Worm (Caenorhabditis elegans): ENCODE data around the gene R08E3.3.

DNA sequence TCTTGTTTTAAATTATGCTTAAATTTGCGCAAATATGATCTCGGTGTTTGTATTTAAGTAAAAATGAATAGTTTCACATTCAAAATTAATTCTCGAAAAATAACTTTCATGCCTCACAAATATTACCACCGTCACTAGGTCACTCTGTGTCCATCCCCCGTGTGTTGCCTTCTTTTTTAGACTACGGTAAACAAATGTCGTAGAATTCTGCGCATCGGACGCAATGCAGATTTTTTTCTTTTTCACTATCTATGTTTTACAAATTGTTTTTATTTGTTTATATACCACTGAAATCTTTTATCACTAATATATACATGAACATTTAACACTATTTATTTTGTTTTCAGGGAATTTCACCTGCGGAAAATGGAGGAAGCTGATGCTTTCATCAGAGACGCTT is at the start of gene R08E3.3:
- TF ChIP-seq snpc-4 (tag; optimal IDR thresholded peaks at IDR 0.05) (no peak), nhr-25 (tag; optimal IDR thresholded peaks at IDR 0.05) (peak; percentile 11), pha-4 (tag; optimal IDR thresholded peaks at IDR 0.05) (peak; percentile 76), lin-39 (tag; optimal IDR thresholded peaks at IDR 0.05) (no peak), elt-2 (tag; optimal IDR thresholded peaks at IDR 0.05) (peak; percentile 22), mdl-1 (tag; optimal IDR thresholded peaks at IDR 0.05) (no peak), fkh-10 (GFP tag; optimal IDR thresholded peaks at IDR 0.05) (no peak), unc-62 (GFP tag; optimal IDR thresholded peaks at IDR 0.05) (no peak), egl-27 (tag; optimal IDR thresholded peaks at IDR 0.05) (no peak), nhr-11 (tag; optimal IDR thresholded peaks at IDR 0.05) (no peak), tbx-2 (tag; optimal IDR thresholded peaks at IDR 0.05) (no peak), pqm-1 (tag; optimal IDR thresholded peaks at IDR 0.05) (no peak), skn-1 (tag; optimal IDR thresholded peaks at IDR 0.05) (no peak)

Measured in whole organism, L3 larva.